Worm (Caenorhabditis elegans) whole organism, L2 larva: ENCODE data around the gene F46B3.14.

Experiments
- C34F6.9 ChIP-seq: fragments of 150-350 bp; optimal IDR thresholded peaks from 2 replicates; lab custom pipeline; 2014; ENCODE audit warnings: missing biosample characterization, missing genetic modification characterization
- R02D3.7 ChIP-seq: fragments of 150-350 bp; optimal IDR thresholded peaks from 2 replicates; lab custom pipeline; 2014; ENCODE audit warnings: missing biosample characterization, missing genetic modification characterization
- Y55F3AM.14 ChIP-seq: fragments of 200-800 bp; sonication (Bioruptor generic); optimal IDR thresholded peaks from 2 replicates; lab custom pipeline; 2018; ENCODE audit warnings: mild to moderate bottlenecking, missing genetic modification characterization, missing compliant biosample characterization
- aly-2 ChIP-seq: fragments of 150-350 bp; optimal IDR thresholded peaks from 2 replicates; lab custom pipeline; 2014; ENCODE audit warnings: missing biosample characterization, missing genetic modification characterization
- ama-1 ChIP-seq: fragments of 150-350 bp; optimal IDR thresholded peaks from 2 replicates; lab custom pipeline; 2018; ENCODE audit warnings: inconsistent platforms
- ceh-16 ChIP-seq: fragments of 150-350 bp; optimal IDR thresholded peaks from 2 replicates; lab custom pipeline; 2014; ENCODE audit warnings: missing biosample characterization, missing genetic modification characterization
- ceh-82 ChIP-seq: fragments of 150-350 bp; optimal IDR thresholded peaks from 2 replicates; lab custom pipeline; 2014; ENCODE audit warnings: missing biosample characterization, missing genetic modification characterization
- crh-2 ChIP-seq: sonication (generic microtip); optimal IDR thresholded peaks from 2 replicates; lab custom pipeline; 2017; ENCODE audit warnings: missing biosample characterization, missing genetic modification characterization
- egl-27 ChIP-seq: sonication (generic microtip); optimal IDR thresholded peaks from 3 replicates; lab custom pipeline; 2017; ENCODE audit warnings: missing biosample characterization, missing genetic modification reagents, missing genetic modification characterization
- elt-1 ChIP-seq: fragments of 150-350 bp; optimal IDR thresholded peaks from 2 replicates; lab custom pipeline; 2014; ENCODE audit warnings: missing biosample characterization, missing genetic modification characterization
- lin-11 ChIP-seq: fragments of 150-350 bp; sonication (generic microtip); optimal IDR thresholded peaks from 2 replicates; lab custom pipeline; 2014; ENCODE audit warnings: missing biosample characterization, missing genetic modification characterization, inconsistent platforms, mixed read lengths
- lin-13 ChIP-seq: fragments of 150-350 bp; optimal IDR thresholded peaks from 2 replicates; lab custom pipeline; 2014; ENCODE audit warnings: missing biosample characterization, missing genetic modification reagents, missing genetic modification characterization
- mab-5 ChIP-seq: fragments of 150-350 bp; optimal IDR thresholded peaks from 2 replicates; lab custom pipeline; 2014; ENCODE audit warnings: missing biosample characterization, missing genetic modification characterization
- mbf-1 ChIP-seq: sonication (generic microtip); optimal IDR thresholded peaks from 2 replicates; lab custom pipeline; 2017; ENCODE audit warnings: missing biosample characterization, missing genetic modification characterization
- mdl-1 ChIP-seq, 2 experiments: fragments of 150-350 bp in 1 of 2; sonication (generic microtip) in 1 of 2; optimal IDR thresholded peaks; 2 replicates each; lab custom pipeline; 2017; ENCODE audit warnings: missing biosample characterization in 2 of 2, missing genetic modification characterization in 2 of 2
- nhr-10 ChIP-seq: sonication (generic microtip); optimal IDR thresholded peaks from 2 replicates; lab custom pipeline; 2017; ENCODE audit warnings: missing biosample characterization, missing genetic modification characterization
- nhr-11 ChIP-seq: fragments of 150-350 bp; optimal IDR thresholded peaks from 2 replicates; lab custom pipeline; 2014; ENCODE audit warnings: missing biosample characterization, missing genetic modification characterization
- nhr-129 ChIP-seq: fragments of 150-350 bp; optimal IDR thresholded peaks from 2 replicates; lab custom pipeline; 2014; ENCODE audit warnings: missing biosample characterization, missing genetic modification characterization
- nhr-21 ChIP-seq: fragments of 150-350 bp; optimal IDR thresholded peaks from 2 replicates; lab custom pipeline; 2014; ENCODE audit warnings: missing biosample characterization, missing genetic modification characterization
- nhr-237 ChIP-seq: fragments of 150-350 bp; optimal IDR thresholded peaks from 2 replicates; lab custom pipeline; 2014; ENCODE audit warnings: missing biosample characterization, missing genetic modification characterization
- nhr-25 ChIP-seq: fragments of 150-350 bp; sonication (generic microtip); optimal IDR thresholded peaks from 3 replicates; lab custom pipeline; 2014; ENCODE audit warnings: missing biosample characterization, missing genetic modification characterization
- nhr-6 ChIP-seq: fragments of 150-350 bp; optimal IDR thresholded peaks from 2 replicates; lab custom pipeline; 2014; ENCODE audit warnings: missing biosample characterization, missing genetic modification characterization
- nhr-77 ChIP-seq: fragments of 150-350 bp; optimal IDR thresholded peaks from 2 replicates; lab custom pipeline; 2014; ENCODE audit warnings: missing biosample characterization, missing genetic modification characterization
- peb-1 ChIP-seq: fragments of 150-350 bp; optimal IDR thresholded peaks from 2 replicates; lab custom pipeline; 2014; ENCODE audit warnings: missing biosample characterization, missing genetic modification characterization
- skn-1 ChIP-seq: sonication (generic microtip); optimal IDR thresholded peaks from 2 replicates; lab custom pipeline; 2017; ENCODE audit warnings: missing biosample characterization, missing genetic modification characterization
- sma-3 ChIP-seq: sonication (generic microtip); optimal IDR thresholded peaks from 2 replicates; lab custom pipeline; 2016; ENCODE audit warnings: missing genetic modification reagents, missing genetic modification characterization, missing compliant biosample characterization
- snpc-4 ChIP-seq: fragments of 150-350 bp; optimal IDR thresholded peaks from 2 replicates; lab custom pipeline; 2014; ENCODE audit warnings: missing biosample characterization, missing genetic modification characterization
- unc-39 ChIP-seq: fragments of 150-350 bp; optimal IDR thresholded peaks from 2 replicates; lab custom pipeline; 2014; ENCODE audit warnings: missing biosample characterization, missing genetic modification characterization
- zag-1 ChIP-seq: fragments of 150-350 bp; optimal IDR thresholded peaks from 2 replicates; lab custom pipeline; 2014; ENCODE audit warnings: missing biosample characterization, missing genetic modification characterization
- ztf-1 ChIP-seq: fragments of 200-800 bp; sonication (Bioruptor generic); conservative IDR thresholded peaks from 2 replicates; pipeline ENCODE4 v1.3.6; 2022; ENCODE audit warnings: missing genetic modification characterization, missing compliant biosample characterization
- ztf-11 ChIP-seq: sonication (generic microtip); optimal IDR thresholded peaks from 2 replicates; lab custom pipeline; 2017; ENCODE audit warnings: missing biosample characterization, missing genetic modification characterization
- ztf-4 ChIP-seq: fragments of 150-350 bp; optimal IDR thresholded peaks from 2 replicates; lab custom pipeline; 2014; ENCODE audit warnings: missing biosample characterization, missing genetic modification characterization

Gene F46B3.14

ce11 chrV:20633619-20634018, 2.5 kb upstream of the F46B3.14 start, which contains the start of gene F46B3.15:
Gene F46B3.15 (minus strand): TSS chrV:20633719.
- TF ChIP-seq Y55F3AM.14 (GFP tag; lab: Kevin White, UChicago), result no peak
- no peak for TF ChIP-seq mab-5 (tag; lab: Kevin White, UChicago)
- TF ChIP-seq ztf-1 (GFP tag; lab: Robert Waterston, UW), result no peak
- no peak for TF ChIP-seq ceh-16 (tag; lab: Kevin White, UChicago)
- TF ChIP-seq C34F6.9 (tag; lab: Kevin White, UChicago), result no peak
- no peak for TF ChIP-seq ceh-82
- no peak for TF ChIP-seq elt-1 (tag; lab: Kevin White, UChicago)

DNA sequence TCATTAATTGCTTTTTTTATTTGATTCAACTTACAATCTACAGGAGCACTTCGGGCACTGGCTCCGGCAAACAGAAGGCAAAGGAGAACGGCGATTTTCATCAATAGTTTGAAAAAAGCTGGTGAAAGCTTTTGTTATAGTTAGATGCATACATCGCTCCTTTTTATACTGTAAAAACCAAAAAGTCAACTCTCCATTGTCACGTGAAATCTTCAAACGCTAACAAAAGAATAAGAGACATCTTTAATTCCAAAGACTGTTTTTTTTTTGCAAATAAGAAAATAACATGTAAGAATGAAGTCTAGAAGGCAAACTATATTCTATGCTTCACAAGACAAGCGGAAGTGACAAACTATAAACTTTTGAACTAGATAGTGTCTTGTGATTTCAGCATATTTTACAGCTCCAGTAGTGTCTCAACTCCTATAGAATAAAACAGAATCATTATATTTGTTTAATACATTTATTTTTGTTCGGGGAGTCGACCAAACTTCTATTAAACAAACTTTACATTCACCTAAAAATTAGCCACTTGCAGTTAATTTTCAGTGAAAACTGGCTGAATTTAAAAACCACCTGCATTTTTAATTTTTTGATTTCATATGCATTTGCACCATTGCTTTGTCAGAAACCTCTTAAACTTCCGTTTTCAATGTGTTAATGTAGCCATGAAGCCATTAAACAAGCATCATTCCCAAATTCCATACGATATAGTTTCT, 5.0 kb downstream of the F46B3.14 start, which contains the start of the genes F46B3.9 and srz-18:
Gene F46B3.9, minus strand, starts transcription at position 101 of the 719 bp plus-strand sequence.
Gene srz-18, plus strand, starts transcription at position 669 of the 719 bp plus-strand sequence.
- no peak for TF ChIP-seq ceh-16 (tag; lab: Kevin White, UChicago)

DNA sequence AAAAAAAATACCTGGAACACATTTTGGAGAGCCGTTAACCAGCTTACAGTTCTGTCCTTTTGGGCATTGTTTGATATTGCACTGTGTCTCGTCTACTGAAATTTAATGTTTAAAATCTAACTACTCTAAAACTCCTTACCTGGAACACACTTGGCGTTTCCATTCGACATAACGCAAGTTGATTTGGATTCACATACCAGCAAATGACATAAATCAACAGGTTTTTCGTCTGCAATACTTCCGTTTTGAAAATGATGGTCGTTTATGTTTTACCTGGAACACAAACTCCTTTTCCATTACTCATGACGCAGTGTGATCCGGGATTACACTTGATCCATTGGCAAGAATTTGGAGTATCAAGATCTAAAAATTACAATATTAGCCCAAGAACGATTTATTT, 5.9 kb downstream of the F46B3.14 start:
- TF ChIP-seq egl-27 (tag; lab: Kevin White, UChicago), result no peak
- TF ChIP-seq lin-13 (GFP tag; lab: Kevin White, UChicago), result no peak
- no peak for TF ChIP-seq skn-1 (tag; lab: Kevin White, UChicago)
- TF ChIP-seq ztf-11 (tag; lab: Kevin White, UChicago), result no peak
- no peak for TF ChIP-seq nhr-6 (tag; lab: Kevin White, UChicago)
- TF ChIP-seq Y55F3AM.14 (GFP tag; lab: Kevin White, UChicago), result no peak
- no peak for TF ChIP-seq snpc-4 (tag; lab: Kevin White, UChicago)
- no peak for TF ChIP-seq ceh-82
- TF ChIP-seq ceh-16 (tag; lab: Kevin White, UChicago), result no peak

- TF ChIP-seq nhr-237 (tag; lab: Kevin White, UChicago) (no peak), aly-2 (tag; lab: Kevin White, UChicago) (no peak), nhr-129 (tag; lab: Kevin White, UChicago) (no peak), elt-1 (tag; lab: Kevin White, UChicago) (no peak), snpc-4 (tag; lab: Kevin White, UChicago) (no peak), sma-3 (GFP tag; lab: Kevin White, UChicago) (no peak), peb-1 (tag; lab: Kevin White, UChicago) (no peak), crh-2 (no peak), nhr-21 (tag; lab: Kevin White, UChicago) (no peak)
Observed at ce11 chrV:20623060-20623459, 8.1 kb downstream of the F46B3.14 start, which contains the start of gene F46B3.8. Gene F46B3.8 (minus strand): TSS chrV:20623160.

DNA sequence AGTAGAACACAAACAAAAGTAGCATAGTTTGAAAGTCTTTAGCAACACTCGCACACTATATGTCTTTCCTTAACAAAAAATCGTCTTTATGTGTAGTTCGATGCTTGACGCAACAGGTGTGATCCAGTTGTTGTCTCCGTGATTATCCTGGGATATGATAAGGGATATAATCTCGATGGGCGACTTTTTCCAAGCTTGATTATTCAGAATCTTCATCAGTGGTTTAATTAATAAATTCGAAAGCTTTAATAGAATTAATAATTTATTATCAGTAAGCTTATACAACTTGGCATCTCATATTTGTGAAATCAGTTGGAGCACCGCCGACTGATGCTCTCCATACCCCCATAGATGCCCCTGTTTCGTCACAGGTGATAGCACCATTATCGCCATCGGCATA, 12.5 kb downstream of the F46B3.14 start, which contains the start of gene F46B3.7:
Gene F46B3.7, minus strand, starts transcription at position 101 of the 400 bp plus-strand sequence.
- no peak for TF ChIP-seq zag-1
- no peak for TF ChIP-seq nhr-77 (tag; lab: Kevin White, UChicago)
- no peak for TF ChIP-seq C34F6.9 (tag; lab: Kevin White, UChicago)
- no peak for TF ChIP-seq unc-39 (tag; lab: Kevin White, UChicago)
- TF ChIP-seq ceh-16 (tag; lab: Kevin White, UChicago), result no peak
- no peak for TF ChIP-seq ztf-4
- no peak for TF ChIP-seq ama-1 (lab: Kevin White, UChicago)
- no peak for TF ChIP-seq nhr-11 (tag; lab: Kevin White, UChicago)
- no peak for TF ChIP-seq lin-13 (GFP tag; lab: Kevin White, UChicago)
- TF ChIP-seq crh-2, result no peak
- TF ChIP-seq nhr-10, result no peak
- no peak for TF ChIP-seq mbf-1 (tag; lab: Kevin White, UChicago)
- no peak for TF ChIP-seq elt-1 (tag; lab: Kevin White, UChicago)
- no peak for TF ChIP-seq R02D3.7 (tag; lab: Kevin White, UChicago)
- TF ChIP-seq snpc-4 (tag; lab: Kevin White, UChicago), result no peak
- TF ChIP-seq nhr-129 (tag; lab: Kevin White, UChicago), result no peak
- TF ChIP-seq skn-1 (tag; lab: Kevin White, UChicago), result no peak
- no peak for TF ChIP-seq mdl-1 (tag; optimal IDR thresholded peaks at IDR 0.05; lab: Kevin White, UChicago)

- TF ChIP-seq nhr-25 (tag; lab: Kevin White, UChicago), result no peak
- TF ChIP-seq snpc-4 (tag; lab: Kevin White, UChicago), result no peak
- no peak for TF ChIP-seq lin-11 (tag; lab: Kevin White, UChicago)
- no peak for TF ChIP-seq peb-1 (tag; lab: Kevin White, UChicago)
- no peak for TF ChIP-seq nhr-237 (tag; lab: Kevin White, UChicago)
Observed at ce11 chrV:20609494-20609893, 21.7 kb downstream of the F46B3.14 start, which contains the start of gene grd-2. Gene grd-2 (plus strand): TSS chrV:20609794.
